8 worm cellular contexts compared by ENCODE assay signal in the genomic region with DNA sequence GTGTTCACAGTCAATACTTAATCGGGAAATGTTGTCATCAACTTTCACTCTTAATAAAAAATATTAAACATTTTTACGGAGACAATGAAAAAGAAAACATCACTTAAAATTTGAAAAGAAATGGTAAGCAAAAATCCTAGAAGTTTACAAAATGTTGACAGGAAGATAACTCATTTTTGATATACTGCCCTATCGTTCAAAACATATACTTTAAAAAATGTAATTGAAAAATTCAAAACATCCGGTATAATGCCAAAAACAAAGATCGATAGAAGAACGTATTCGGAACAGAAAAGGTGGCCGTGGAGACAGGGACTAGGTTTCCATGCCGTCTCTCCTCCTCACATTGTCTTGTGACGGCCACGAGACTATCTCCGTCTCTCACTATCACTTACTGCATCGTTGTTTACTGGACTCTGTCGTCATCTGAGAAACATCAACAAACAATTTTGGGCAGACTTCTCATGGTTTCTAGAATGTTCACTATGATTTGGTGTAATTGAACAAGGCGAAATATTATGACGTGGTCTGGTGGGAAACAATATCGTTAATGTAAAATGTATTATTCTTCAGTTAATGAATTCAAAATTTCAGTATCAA.
A peak's percentile ranks its signal among the peaks of the same experiment; 100 is the strongest.
TF ChIP-seq lines count a peak whose summit lies in the region.

A gene (minus strand): TSS at position 51 of the 600 bp plus-strand sequence.

TF ChIP-seq in whole organism, L1 larva, 84 proteins besides CTCF, POLR2A, EP300 and RAD21 (continues in another document):
- peak; percentile 40 for TF ChIP-seq tbx-2 (tag; optimal IDR thresholded peaks at IDR 0.05; lab: Kevin White, UChicago)
- peak; percentile 64 for TF ChIP-seq nhr-19 (GFP tag; conservative IDR thresholded peaks at IDR 0.05; lab: Robert Waterston, UW)
- TF ChIP-seq unc-30 (tag; optimal IDR thresholded peaks at IDR 0.05; lab: Kevin White, UChicago), result no peak
- TF ChIP-seq ets-5 (GFP tag; IDR thresholded peaks at IDR 0.05; lab: Robert Waterston, UW), result no peak
- peak; percentile 67 for TF ChIP-seq skn-1 (tag; optimal IDR thresholded peaks at IDR 0.05; lab: Kevin White, UChicago)
- TF ChIP-seq snu-23 (GFP tag; optimal IDR thresholded peaks at IDR 0.05; lab: Kevin White, UChicago), result peak; percentile 93
- peak; percentile 52 to 55 for TF ChIP-seq lsy-2 (tag; optimal IDR thresholded peaks at IDR 0.05; lab: Kevin White, UChicago)
- peak; percentile 51 for TF ChIP-seq egl-13 (tag; optimal IDR thresholded peaks at IDR 0.05; lab: Kevin White, UChicago)
- TF ChIP-seq nhr-76 (tag; optimal IDR thresholded peaks at IDR 0.05; lab: Kevin White, UChicago), result no peak
- peak; percentile 57 to 81 for TF ChIP-seq lin-35 (GFP tag; optimal IDR thresholded peaks at IDR 0.05; lab: Kevin White, UChicago)

TF ChIP-seq in whole organism, L2 larva, 48 proteins besides CTCF, POLR2A, EP300 and RAD21 (continues in another document):
- TF ChIP-seq nhr-25 (tag; optimal IDR thresholded peaks at IDR 0.05; lab: Kevin White, UChicago) (peak; percentile 73), lin-11 (tag; optimal IDR thresholded peaks at IDR 0.05; lab: Kevin White, UChicago) (peak; percentile 33), elt-3 (tag; optimal IDR thresholded peaks at IDR 0.05; lab: Kevin White, UChicago) (no peak), sma-9 (GFP tag; optimal IDR thresholded peaks at IDR 0.05; lab: Kevin White, UChicago) (peak; percentile 70), sma-9 (tag; optimal IDR thresholded peaks at IDR 0.05; lab: Kevin White, UChicago) (no peak), nhr-6 (tag; optimal IDR thresholded peaks at IDR 0.05; lab: Kevin White, UChicago) (peak; percentile 11), lsy-2 (tag; optimal IDR thresholded peaks at IDR 0.05; lab: Kevin White, UChicago) (peak in 1 of 2 experiments; percentile 83), elt-1 (tag; optimal IDR thresholded peaks at IDR 0.05; lab: Kevin White, UChicago) (no peak), lin-13 (GFP tag; optimal IDR thresholded peaks at IDR 0.05; lab: Kevin White, UChicago) (peak; percentile 60), aly-2 (tag; optimal IDR thresholded peaks at IDR 0.05; lab: Kevin White, UChicago) (no peak), unc-55 (GFP tag; optimal IDR thresholded peaks at IDR 0.05; lab: Kevin White, UChicago) (peak; percentile 71)

TF ChIP-seq in whole organism, L3 larva, 47 proteins besides CTCF, POLR2A, EP300 and RAD21 (continues in another document):
- peak; percentile 9 for TF ChIP-seq pqm-1 (tag; optimal IDR thresholded peaks at IDR 0.05; lab: Kevin White, UChicago)
- TF ChIP-seq pha-4 (tag; optimal IDR thresholded peaks at IDR 0.05; lab: Kevin White, UChicago), result peak; percentile 91
- peak; percentile 91 for TF ChIP-seq mdl-1 (tag; optimal IDR thresholded peaks at IDR 0.05; lab: Kevin White, UChicago)
- peak; percentile 19 for TF ChIP-seq fkh-10 (GFP tag; optimal IDR thresholded peaks at IDR 0.05; lab: Kevin White, UChicago)
- TF ChIP-seq elt-2 (tag; optimal IDR thresholded peaks at IDR 0.05; lab: Kevin White, UChicago), result peak; percentile 66
- TF ChIP-seq nhr-23 (tag; optimal IDR thresholded peaks at IDR 0.05; lab: Kevin White, UChicago), result no peak
- TF ChIP-seq nhr-76 (tag; optimal IDR thresholded peaks at IDR 0.05; lab: Kevin White, UChicago), result no peak
- peak; percentile 57 for TF ChIP-seq nhr-43 (tag; optimal IDR thresholded peaks at IDR 0.05; lab: Kevin White, UChicago; ENCODE audit: poor library complexity, severe bottlenecking)
- no peak for TF ChIP-seq ceh-16 (tag; optimal IDR thresholded peaks at IDR 0.05; lab: Kevin White, UChicago)
- TF ChIP-seq fkh-2 (tag; optimal IDR thresholded peaks at IDR 0.05; lab: Kevin White, UChicago), result peak; percentile 77

TF ChIP-seq in whole organism, L4 larva, 104 proteins besides CTCF, POLR2A, EP300 and RAD21 (continues in another document):
- TF ChIP-seq nhr-102 (tag; optimal IDR thresholded peaks at IDR 0.05; lab: Kevin White, UChicago) (no peak), nhr-76 (tag; optimal IDR thresholded peaks at IDR 0.05; lab: Kevin White, UChicago) (no peak), F37D6.2 (tag; optimal IDR thresholded peaks at IDR 0.05; lab: Kevin White, UChicago) (no peak), Y105C5A.15 (GFP tag; IDR thresholded peaks at IDR 0.05; lab: Robert Waterston, UW) (no peak), cey-2 (tag; optimal IDR thresholded peaks at IDR 0.05; lab: Kevin White, UChicago; ENCODE audit: borderline replicate concordance, insufficient read depth) (no peak), spr-3 (GFP tag; optimal IDR thresholded peaks at IDR 0.05; lab: Kevin White, UChicago) (no peak), vab-7 (GFP tag; IDR thresholded peaks at IDR 0.05; lab: Robert Waterston, UW) (no peak), ceh-32 (tag; optimal IDR thresholded peaks at IDR 0.05; lab: Kevin White, UChicago; ENCODE audit: poor library complexity) (no peak), ceh-62 (tag; optimal IDR thresholded peaks at IDR 0.05; lab: Kevin White, UChicago) (no peak), dmd-6 (GFP tag; IDR thresholded peaks at IDR 0.05; lab: Robert Waterston, UW) (peak; percentile 85), mdl-1 (tag; optimal IDR thresholded peaks at IDR 0.05; lab: Kevin White, UChicago) (peak; percentile 90 to 97)

TF ChIP-seq in whole organism, late embryonic, 69 proteins besides CTCF, POLR2A, EP300 and RAD21 (continues in another document):
- TF ChIP-seq elt-4 (tag; optimal IDR thresholded peaks at IDR 0.05; lab: Kevin White, UChicago), result no peak
- TF ChIP-seq tbx-2 (tag; optimal IDR thresholded peaks at IDR 0.05; lab: Kevin White, UChicago), result peak; percentile 74
- no peak for TF ChIP-seq sdc-2 (tag; optimal IDR thresholded peaks at IDR 0.05; lab: Kevin White, UChicago)
- peak; percentile 73 for TF ChIP-seq ets-4 (tag; optimal IDR thresholded peaks at IDR 0.05; lab: Kevin White, UChicago)
- TF ChIP-seq nhr-232 (tag; optimal IDR thresholded peaks at IDR 0.05; lab: Kevin White, UChicago), result no peak
- TF ChIP-seq ceh-14 (tag; optimal IDR thresholded peaks at IDR 0.05; lab: Kevin White, UChicago), result no peak
- TF ChIP-seq unc-3 (GFP tag; conservative IDR thresholded peaks at IDR 0.05; lab: Robert Waterston, UW), result no peak
- TF ChIP-seq unc-3 (tag; optimal IDR thresholded peaks at IDR 0.05; lab: Kevin White, UChicago), result no peak
- peak; percentile 73 for TF ChIP-seq ceh-31 (tag; optimal IDR thresholded peaks at IDR 0.05; lab: Kevin White, UChicago)
- TF ChIP-seq nfya-1 (tag; optimal IDR thresholded peaks at IDR 0.05; lab: Kevin White, UChicago), result peak; percentile 10
- TF ChIP-seq ceh-34 (tag; optimal IDR thresholded peaks at IDR 0.05; lab: Kevin White, UChicago), result peak; percentile 31
- peak; percentile 64 for TF ChIP-seq C08G9.2 (tag; optimal IDR thresholded peaks at IDR 0.05; lab: Kevin White, UChicago)

TF ChIP-seq in whole organism, midembryonic, 9 proteins besides CTCF, POLR2A, EP300 and RAD21:
- peak; percentile 57 for TF ChIP-seq cog-1 (tag; optimal IDR thresholded peaks at IDR 0.05; lab: Kevin White, UChicago)
- TF ChIP-seq med-1 (GFP tag; optimal IDR thresholded peaks at IDR 0.05; lab: Kevin White, UChicago; ENCODE audit: insufficient read depth), result no peak
- TF ChIP-seq klf-2 (GFP tag; conservative IDR thresholded peaks at IDR 0.05; lab: Robert Waterston, UW), result no peak

TF ChIP-seq in whole organism, mixed stage, embryonic, 35 proteins besides CTCF, POLR2A, EP300 and RAD21 (continues in another document):
- TF ChIP-seq lin-13 (tag; optimal IDR thresholded peaks at IDR 0.05; lab: Kevin White, UChicago) (peak; percentile 21), nhr-28 (tag; optimal IDR thresholded peaks at IDR 0.05; lab: Kevin White, UChicago) (no peak), lsy-2 (tag; optimal IDR thresholded peaks at IDR 0.05; lab: Kevin White, UChicago) (no peak), mep-1 (tag; optimal IDR thresholded peaks at IDR 0.05; lab: Kevin White, UChicago) (peak; percentile 24), pha-4 (tag; optimal IDR thresholded peaks at IDR 0.05; lab: Kevin White, UChicago) (peak; percentile 83), unc-120 (tag; optimal IDR thresholded peaks at IDR 0.05; lab: Kevin White, UChicago; ENCODE audit: poor library complexity, severe bottlenecking) (no peak), hlh-1 (tag; optimal IDR thresholded peaks at IDR 0.05; lab: Kevin White, UChicago) (no peak), ceh-83 (GFP tag; optimal IDR thresholded peaks at IDR 0.05; lab: Kevin White, UChicago) (no peak), drap-1 (GFP tag; optimal IDR thresholded peaks at IDR 0.05; lab: Kevin White, UChicago) (no peak), ztf-11 (tag; optimal IDR thresholded peaks at IDR 0.05; lab: Kevin White, UChicago) (no peak), mls-2 (tag; optimal IDR thresholded peaks at IDR 0.05; lab: Kevin White, UChicago) (no peak), ces-1 (GFP tag; optimal IDR thresholded peaks at IDR 0.05; lab: Kevin White, UChicago) (peak; percentile 20), sem-2 (GFP tag; optimal IDR thresholded peaks at IDR 0.05; lab: Kevin White, UChicago) (no peak), unc-62 (GFP tag; optimal IDR thresholded peaks at IDR 0.05; lab: Kevin White, UChicago) (peak; percentile 40), lin-32 (GFP tag; optimal IDR thresholded peaks at IDR 0.05; lab: Kevin White, UChicago) (no peak), blmp-1 (tag; optimal IDR thresholded peaks at IDR 0.05; lab: Kevin White, UChicago) (no peak)

TF ChIP-seq in whole organism, young adult, 124 proteins besides CTCF, POLR2A, EP300 and RAD21 (continues in another document):
- peak; percentile 29 for TF ChIP-seq madf-10 (tag; optimal IDR thresholded peaks at IDR 0.05; lab: Kevin White, UChicago)
- no peak for TF ChIP-seq zim-3 (tag; optimal IDR thresholded peaks at IDR 0.05; lab: Kevin White, UChicago)
- TF ChIP-seq lag-1 (GFP tag; IDR thresholded peaks at IDR 0.05; lab: Robert Waterston, UW), result no peak
- TF ChIP-seq ekl-4 (GFP tag; IDR thresholded peaks at IDR 0.05; lab: Robert Waterston, UW), result peak; percentile 63
- TF ChIP-seq cebp-1 (GFP tag; IDR thresholded peaks at IDR 0.05; lab: Robert Waterston, UW), result no peak; the same call in 1 of the 2 replicates
- TF ChIP-seq cebp-1 (tag; optimal IDR thresholded peaks at IDR 0.05; lab: Kevin White, UChicago), result no peak
- TF ChIP-seq ccch-3 (GFP tag; optimal IDR thresholded peaks at IDR 0.05; lab: Kevin White, UChicago), result no peak
- no peak for TF ChIP-seq F57C9.4 (tag; optimal IDR thresholded peaks at IDR 0.05; lab: Kevin White, UChicago)
- TF ChIP-seq ets-4 (GFP tag; optimal IDR thresholded peaks at IDR 0.05; lab: Kevin White, UChicago), result peak; percentile 48
- TF ChIP-seq hmg-1.2 (GFP tag; IDR thresholded peaks at IDR 0.05; lab: Robert Waterston, UW), result peak; percentile 82
- TF ChIP-seq chd-7 (tag; optimal IDR thresholded peaks at IDR 0.05; lab: Kevin White, UChicago), result no peak
- TF ChIP-seq sea-2 (GFP tag; IDR thresholded peaks at IDR 0.05; lab: Robert Waterston, UW), result no peak
- no peak for TF ChIP-seq lin-40 (tag; optimal IDR thresholded peaks at IDR 0.05; lab: Kevin White, UChicago)
- no peak for TF ChIP-seq die-1 (tag; optimal IDR thresholded peaks at IDR 0.05; lab: Kevin White, UChicago)
- TF ChIP-seq athp-1 (tag; optimal IDR thresholded peaks at IDR 0.05; lab: Kevin White, UChicago), result no peak
- TF ChIP-seq Y67H2A.10 (GFP tag; conservative IDR thresholded peaks at IDR 0.05; lab: Robert Waterston, UW), result peak; percentile 57; the same call in 1 of the 2 replicates
- 0 out of 2 replicates have a peak, but pooled peaks have one; percentile 32 for TF ChIP-seq lir-1 (GFP tag; conservative IDR thresholded peaks at IDR 0.05; lab: Robert Waterston, UW)
- no peak for TF ChIP-seq ceh-79 (tag; optimal IDR thresholded peaks at IDR 0.05; lab: Kevin White, UChicago)
